Worm (Caenorhabditis elegans): ENCODE measurements around the gene best-3.

DNA sequence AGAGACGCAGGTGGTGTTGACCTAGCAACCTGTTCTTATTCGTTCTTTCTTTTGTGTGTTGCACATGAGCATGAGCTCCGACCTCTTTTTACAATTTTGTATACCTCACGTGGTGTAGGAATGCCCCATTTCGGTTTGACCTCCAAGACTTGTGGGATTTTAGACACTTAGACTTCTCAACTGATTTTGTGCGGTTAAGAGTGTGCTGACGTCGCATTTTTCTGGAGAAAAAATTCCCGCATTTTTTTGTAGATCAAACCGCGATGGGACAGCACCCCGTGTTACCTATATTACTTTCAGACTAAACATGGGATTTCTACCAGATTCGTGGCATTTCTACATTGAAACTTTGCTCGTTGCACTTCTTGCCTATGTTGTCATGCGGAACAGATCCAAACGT is 38.6 kb downstream of the best-3 start, which contains the start of gene sptl-1:
- TF ChIP-seq ztf-23 (GFP tag; IDR thresholded peaks at IDR 0.05): no peak
- TF ChIP-seq ref-1 (GFP tag; conservative IDR thresholded peaks at IDR 0.05): no peak
